Worm (Caenorhabditis elegans): ENCODE measurements around the gene F41B4.3.

Gene F41B4.3

DNA sequence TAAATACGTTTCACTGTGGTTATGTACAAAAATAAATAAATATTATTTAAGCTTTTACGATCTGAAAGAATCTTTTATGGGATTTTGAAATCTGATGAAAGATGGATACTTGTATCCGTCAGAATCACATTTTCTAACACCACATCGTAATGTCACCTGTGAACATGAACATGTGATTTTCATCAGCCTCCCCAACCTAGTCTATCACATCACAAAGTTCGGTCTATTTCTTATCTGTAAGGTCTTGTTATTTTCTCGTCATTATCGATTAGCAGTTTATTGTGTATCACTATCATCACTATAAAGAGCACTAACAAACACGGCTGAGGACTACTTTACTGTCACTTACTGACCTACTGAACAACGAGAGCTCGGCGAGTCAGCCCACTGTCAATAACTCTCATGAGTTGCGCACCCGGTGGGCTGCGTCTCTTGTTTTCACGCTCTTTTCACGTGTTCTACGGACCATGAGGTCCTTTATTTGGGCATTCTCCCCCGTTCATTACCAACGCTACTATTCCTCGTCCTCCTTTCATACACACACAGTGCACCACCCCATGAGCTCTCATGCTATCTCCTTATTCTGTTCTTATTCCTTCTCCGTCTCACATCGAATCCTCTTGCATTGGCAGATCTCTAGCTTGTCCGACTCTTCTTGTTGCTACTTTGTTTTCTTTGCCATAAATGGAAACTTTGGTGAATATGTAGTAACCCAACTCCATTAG is 28.6 kb downstream of the F41B4.3 start:
- peak; percentile 76 for TF ChIP-seq ceh-31 (tag; optimal IDR thresholded peaks at IDR 0.05)
- no peak for TF ChIP-seq fkh-10 (GFP tag; optimal IDR thresholded peaks at IDR 0.05)
- TF ChIP-seq ceh-14 (tag; optimal IDR thresholded peaks at IDR 0.05), result no peak
- peak; percentile 60 for TF ChIP-seq sdc-2 (tag; optimal IDR thresholded peaks at IDR 0.05)
- TF ChIP-seq K09A11.1 (tag; optimal IDR thresholded peaks at IDR 0.05; ENCODE audit: insufficient read depth), result no peak
- TF ChIP-seq ztf-16 (tag; optimal IDR thresholded peaks at IDR 0.05), result no peak
- no peak for TF ChIP-seq nhr-232 (tag; optimal IDR thresholded peaks at IDR 0.05)
- peak; percentile 41 for TF ChIP-seq tbx-2 (tag; optimal IDR thresholded peaks at IDR 0.05)
- TF ChIP-seq dve-1 (tag; optimal IDR thresholded peaks at IDR 0.05), result no peak
- TF ChIP-seq ceh-30 (tag; optimal IDR thresholded peaks at IDR 0.05), result no peak
- TF ChIP-seq sox-2 (GFP tag; IDR thresholded peaks at IDR 0.05), result peak; percentile 20; the same call in 1 of the 2 replicates
- TF ChIP-seq madf-2 (tag; optimal IDR thresholded peaks at IDR 0.05), result no peak
- peak; percentile 73 for TF ChIP-seq hlh-30 (tag; optimal IDR thresholded peaks at IDR 0.05; ENCODE audit: insufficient read depth)
- no peak for TF ChIP-seq odd-2 (tag; optimal IDR thresholded peaks at IDR 0.05)
- TF ChIP-seq fkh-6 (tag; optimal IDR thresholded peaks at IDR 0.05), result no peak
- TF ChIP-seq nfya-1 (tag; optimal IDR thresholded peaks at IDR 0.05), result peak; percentile 46
- TF ChIP-seq ceh-6 (GFP tag; optimal IDR thresholded peaks at IDR 0.05), result no peak
- TF ChIP-seq dmd-4 (tag; optimal IDR thresholded peaks at IDR 0.05; ENCODE audit: borderline replicate concordance), result no peak
- TF ChIP-seq hlh-8 (tag; optimal IDR thresholded peaks at IDR 0.05), result no peak
- TF ChIP-seq ref-2 (tag; optimal IDR thresholded peaks at IDR 0.05), result peak; percentile 53
- no peak for TF ChIP-seq unc-3 (GFP tag; conservative IDR thresholded peaks at IDR 0.05)
- TF ChIP-seq unc-3 (tag; optimal IDR thresholded peaks at IDR 0.05), result no peak
- peak; percentile 38 for TF ChIP-seq unc-42 (tag; optimal IDR thresholded peaks at IDR 0.05)
- TF ChIP-seq pax-1 (tag; optimal IDR thresholded peaks at IDR 0.05), result no peak
- peak; percentile 58 for TF ChIP-seq elt-2 (tag; optimal IDR thresholded peaks at IDR 0.05)
- peak; percentile 56 for TF ChIP-seq hlh-6 (tag; optimal IDR thresholded peaks at IDR 0.05)
- TF ChIP-seq C38D4.7 (GFP tag; optimal IDR thresholded peaks at IDR 0.05), result no peak

- TF ChIP-seq ceh-31 (tag; optimal IDR thresholded peaks at IDR 0.05) (peak; percentile 29), nfya-1 (tag; optimal IDR thresholded peaks at IDR 0.05) (peak; percentile 15), sdc-2 (tag; optimal IDR thresholded peaks at IDR 0.05) (peak; percentile 37), ceh-18 (tag; optimal IDR thresholded peaks at IDR 0.05) (no peak)
Measured at ce11 chrX:6806463-6806862, 29.5 kb downstream of the F41B4.3 start, which contains the start of gene atg-2. atg-2 (plus strand) TSS chrX:6806763.

- TF ChIP-seq fkh-6 (tag; optimal IDR thresholded peaks at IDR 0.05) (no peak), unc-3 (GFP tag; conservative IDR thresholded peaks at IDR 0.05) (no peak), unc-3 (tag; optimal IDR thresholded peaks at IDR 0.05) (no peak), ceh-18 (tag; optimal IDR thresholded peaks at IDR 0.05) (no peak), sox-4 (tag; optimal IDR thresholded peaks at IDR 0.05) (no peak), F13H6.1 (tag; optimal IDR thresholded peaks at IDR 0.05) (no peak), ceh-30 (tag; optimal IDR thresholded peaks at IDR 0.05) (no peak), syd-9 (tag; optimal IDR thresholded peaks at IDR 0.05) (no peak)
Measured at ce11 chrX:6805427-6805826, 30.5 kb downstream of the F41B4.3 start.

DNA sequence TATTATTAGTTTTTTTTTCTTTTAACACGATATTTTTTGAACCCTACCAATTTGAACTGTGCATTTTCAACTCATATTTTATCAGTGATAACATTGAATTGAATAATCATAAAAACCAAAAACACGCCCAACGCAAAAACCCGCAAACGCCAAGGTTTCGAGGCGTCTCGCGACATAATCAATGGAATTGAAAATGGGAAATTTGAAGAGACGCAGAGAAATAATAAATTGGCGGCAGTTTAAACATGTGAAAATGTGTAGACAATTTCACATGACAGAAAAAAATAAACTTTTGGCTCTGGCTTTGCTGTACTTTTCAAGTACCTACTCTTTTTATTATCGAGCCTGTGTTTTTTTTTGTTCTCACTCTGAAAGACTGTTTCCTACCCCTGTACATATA is 31.1 kb downstream of the F41B4.3 start:
- TF ChIP-seq ets-4 (tag; optimal IDR thresholded peaks at IDR 0.05) (no peak), ceh-6 (GFP tag; optimal IDR thresholded peaks at IDR 0.05) (no peak), hlh-30 (tag; optimal IDR thresholded peaks at IDR 0.05; ENCODE audit: insufficient read depth) (peak; percentile 4), sdc-2 (tag; optimal IDR thresholded peaks at IDR 0.05) (peak; percentile 69), unc-42 (tag; optimal IDR thresholded peaks at IDR 0.05) (peak; percentile 66), elt-2 (tag; optimal IDR thresholded peaks at IDR 0.05) (peak; percentile 31), ceh-31 (tag; optimal IDR thresholded peaks at IDR 0.05) (peak; percentile 11), ceh-48 (tag; optimal IDR thresholded peaks at IDR 0.05) (peak; percentile 67)

All from whole organism, late embryonic.